Fruit fly (Drosophila melanogaster) whole organism, wandering third instar larva: Measurements from ENCODE around the gene CG4287.

Experiments used
- Abd-B ChIP-seq: fragments of >200 bp; optimal IDR thresholded peaks from 2 replicates; lab custom pipeline; 2017; ENCODE audit warnings: missing biosample characterization, missing genetic modification characterization
- CrebA ChIP-seq: fragments of 200-800 bp; sonication (Bioruptor generic); optimal IDR thresholded peaks from 2 replicates; lab custom pipeline; 2016; ENCODE audit warnings: missing biosample characterization, mild to moderate bottlenecking, missing genetic modification characterization, borderline replicate concordance
- Dfd ChIP-seq: fragments of >200 bp; optimal IDR thresholded peaks from 2 replicates; lab custom pipeline; 2017; ENCODE audit warnings: missing biosample characterization, missing genetic modification characterization
- Dif ChIP-seq: fragments of 200-275, 200-300 bp; sonication (Bioruptor generic); optimal IDR thresholded peaks from 2 replicates; lab custom pipeline; 2018; ENCODE audit warnings: missing biosample characterization, missing genetic modification characterization; ENCODE audit not compliant: partially characterized antibody
- GATAd ChIP-seq: sonication (Bioruptor generic); optimal IDR thresholded peaks from 2 replicates; lab custom pipeline; 2016; ENCODE audit warnings: missing biosample characterization, missing genetic modification characterization
- HLH106 ChIP-seq: fragments of 200-800 bp; optimal IDR thresholded peaks from 3 replicates; lab custom pipeline; 2019; ENCODE audit warnings: missing biosample characterization, mild to moderate bottlenecking, missing genetic modification characterization, moderate library complexity
- Hnf4 ChIP-seq: fragments of 200-800 bp; sonication (Bioruptor generic); optimal IDR thresholded peaks from 2 replicates; lab custom pipeline; 2016; ENCODE audit warnings: missing biosample characterization, mild to moderate bottlenecking, missing genetic modification characterization
- Hr83 ChIP-seq: fragments of 200-300 bp; sonication (Bioruptor generic); optimal IDR thresholded peaks from 2 replicates; lab custom pipeline; 2016; ENCODE audit warnings: missing biosample characterization, mild to moderate bottlenecking, missing genetic modification characterization, moderate library complexity; ENCODE audit not compliant: poor library complexity, severe bottlenecking
- Jra ChIP-seq: sonication (Bioruptor generic); optimal IDR thresholded peaks from 2 replicates; lab custom pipeline; 2016; ENCODE audit warnings: missing biosample characterization, missing genetic modification characterization
- Mio ChIP-seq: sonication (Bioruptor generic); optimal IDR thresholded peaks from 2 replicates; lab custom pipeline; 2016; ENCODE audit warnings: missing biosample characterization, missing genetic modification characterization
- Myc ChIP-seq: fragments of >200 bp; optimal IDR thresholded peaks from 2 replicates; lab custom pipeline; 2017
- OdsH ChIP-seq: fragments of 200-800 bp; sonication (Bioruptor generic); optimal IDR thresholded peaks from 2 replicates; lab custom pipeline; 2016; ENCODE audit warnings: missing biosample characterization, mild to moderate bottlenecking, missing genetic modification characterization
- Rel ChIP-seq, 2 experiments: fragments of 200-800 bp; sonication (Bioruptor generic) in 1 of 2; optimal IDR thresholded peaks; 2 replicates in 1 of 2; 3 replicates in 1 of 2; lab custom pipeline; 2016 to 2019; ENCODE audit warnings: mild to moderate bottlenecking in 2 of 2, missing biosample characterization in 2 of 2, missing genetic modification characterization in 2 of 2, moderate library complexity in 1 of 2
- Sp1 ChIP-seq: fragments of 200-800 bp; sonication (Bioruptor generic); optimal IDR thresholded peaks from 3 replicates; lab custom pipeline; 2019; ENCODE audit warnings: missing biosample characterization, mild to moderate bottlenecking, missing genetic modification characterization, moderate library complexity
- br ChIP-seq: fragments of 200-800 bp; sonication (Bioruptor generic); optimal IDR thresholded peaks from 2 replicates; lab custom pipeline; 2016; ENCODE audit warnings: missing biosample characterization, missing genetic modification characterization
- brk ChIP-seq: fragments of 200-800 bp; sonication (Bioruptor generic); optimal IDR thresholded peaks from 2 replicates; lab custom pipeline; 2016; ENCODE audit warnings: missing biosample characterization, mild to moderate bottlenecking, missing genetic modification characterization
- dl ChIP-seq, 2 experiments: fragments of 175-275, 200-275 bp in 1 of 2; fragments of 200-275 bp in 1 of 2; sonication (Bioruptor generic); optimal IDR thresholded peaks; lab custom pipeline; 2018; ENCODE audit warnings: mild to moderate bottlenecking in 2 of 2, missing biosample characterization in 2 of 2, missing genetic modification characterization in 2 of 2, moderate library complexity in 2 of 2; ENCODE audit not compliant: partially characterized antibody in 2 of 2, insufficient read depth in 1 of 2
- dsf ChIP-seq: sonication (Bioruptor generic); optimal IDR thresholded peaks from 2 replicates; lab custom pipeline; 2016; ENCODE audit warnings: missing biosample characterization, missing genetic modification characterization, borderline replicate concordance
- ey ChIP-seq: fragments of 200-800 bp; sonication (Bioruptor generic); optimal IDR thresholded peaks from 2 replicates; lab custom pipeline; 2016; ENCODE audit warnings: missing biosample characterization, missing genetic modification characterization
- foxo ChIP-seq, 2 experiments: fragments of 200-800 bp; sonication (Bioruptor generic); optimal IDR thresholded peaks; 2 replicates in 1 of 2; 3 replicates in 1 of 2; lab custom pipeline; 2016 to 2017; ENCODE audit warnings: missing biosample characterization in 2 of 2, missing genetic modification characterization in 2 of 2
- fru ChIP-seq: fragments of 200-800 bp; sonication (Bioruptor generic); optimal IDR thresholded peaks from 3 replicates; lab custom pipeline; 2016; ENCODE audit warnings: missing biosample characterization, mild to moderate bottlenecking, missing genetic modification characterization
- h ChIP-seq: fragments of 200-800 bp; sonication (Bioruptor generic); optimal IDR thresholded peaks from 3 replicates; lab custom pipeline; 2016; ENCODE audit warnings: missing biosample characterization, mild to moderate bottlenecking, missing genetic modification characterization
- lola ChIP-seq: fragments of >200 bp; optimal IDR thresholded peaks from 2 replicates; lab custom pipeline; 2017; ENCODE audit warnings: missing biosample characterization, missing genetic modification characterization
- pan ChIP-seq: fragments of >200 bp; optimal IDR thresholded peaks from 2 replicates; lab custom pipeline; 2017
- rgr ChIP-seq: fragments of 200-800 bp; sonication (Bioruptor generic); optimal IDR thresholded peaks from 3 replicates; lab custom pipeline; 2016; ENCODE audit warnings: missing biosample characterization, mild to moderate bottlenecking, missing genetic modification characterization
- sage ChIP-seq: fragments of 200-800 bp; sonication (Bioruptor generic); optimal IDR thresholded peaks from 2 replicates; lab custom pipeline; 2016; ENCODE audit warnings: missing biosample characterization, mild to moderate bottlenecking, missing genetic modification characterization
- sv ChIP-seq: fragments of 200-800 bp; sonication (Bioruptor generic); optimal IDR thresholded peaks from 3 replicates; lab custom pipeline; 2016; ENCODE audit warnings: missing biosample characterization, missing genetic modification characterization
- usp ChIP-seq: fragments of >200 bp; optimal IDR thresholded peaks from 2 replicates; lab custom pipeline; 2017; ENCODE audit warnings: missing biosample characterization, missing genetic modification characterization
- woc ChIP-seq: sonication (Bioruptor generic); optimal IDR thresholded peaks from 2 replicates; lab custom pipeline; 2016; ENCODE audit warnings: missing biosample characterization, mild to moderate bottlenecking, missing genetic modification characterization

CG4287 gene

DNA sequence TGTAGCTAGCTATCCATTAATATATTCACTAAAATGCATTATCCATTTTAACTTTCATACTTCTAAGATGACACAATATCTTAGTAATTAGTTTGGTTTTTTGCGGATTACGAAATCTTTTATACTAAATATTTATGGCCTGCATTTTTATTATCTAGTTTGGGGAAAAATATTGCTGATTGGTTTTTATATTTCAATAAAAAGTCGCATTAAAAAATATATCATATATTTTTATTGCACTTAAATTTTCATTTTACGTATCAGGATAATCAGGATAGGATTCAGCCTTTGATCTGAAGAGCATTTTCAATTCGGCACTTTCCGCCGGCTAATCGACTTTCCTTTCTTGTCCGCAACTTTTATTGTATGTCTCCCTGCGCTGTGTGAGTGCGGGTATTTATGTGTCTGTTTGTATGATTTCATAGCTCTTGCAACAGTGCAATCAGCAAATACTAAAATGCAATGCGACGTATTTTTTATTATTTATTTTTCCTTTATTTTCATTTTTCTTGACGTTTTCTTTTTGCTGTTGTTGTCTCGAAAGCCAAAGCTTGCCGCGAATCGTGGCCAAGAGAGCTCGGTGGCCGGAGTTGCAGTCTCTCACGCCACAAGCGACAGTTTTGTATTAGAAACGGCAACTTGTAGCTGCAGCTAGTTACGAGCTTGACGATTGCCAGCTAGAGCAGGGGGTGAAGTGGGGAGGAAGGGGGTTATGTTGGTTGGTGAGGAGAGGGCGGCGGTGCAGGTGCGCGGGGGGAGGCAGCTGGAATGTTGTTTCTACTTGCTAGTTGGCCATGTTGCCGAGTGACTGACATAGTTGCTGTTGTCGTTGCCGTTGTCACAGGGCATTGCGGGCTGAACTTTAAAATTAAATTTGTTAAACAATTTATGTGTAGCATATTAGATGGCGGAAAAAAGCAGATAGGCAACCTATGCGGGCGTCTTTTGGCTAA lies 40.8 kb downstream of the CG4287 start:
- TF ChIP-seq Dfd (no peak), brk (GFP tag; lab: Kevin White, UChicago) (no peak), usp (GFP tag; lab: Kevin White, UChicago) (no peak), Dif (GFP tag; lab: Kevin White, UChicago) (no peak), lola (GFP tag; lab: Kevin White, UChicago) (no peak), Rel (GFP tag; optimal IDR thresholded peaks at IDR 0.05; lab: Kevin White, UChicago) (no peak), Rel (tag; optimal IDR thresholded peaks at IDR 0.05; lab: Kevin White, UChicago) (no peak), dl (GFP tag; optimal IDR thresholded peaks at IDR 0.05; lab: Kevin White, UChicago; ENCODE audit: insufficient read depth in 1 of 2, partially characterized antibody in 2 of 2) (no peak), HLH106 (no peak), ey (GFP tag; lab: Kevin White, UChicago) (no peak), woc (GFP tag; lab: Kevin White, UChicago) (no peak), Mio (GFP tag; lab: Kevin White, UChicago) (no peak), Hr83 (GFP tag; lab: Kevin White, UChicago) (no peak), br (no peak), Hnf4 (GFP tag; lab: Kevin White, UChicago) (no peak), fru (GFP tag; lab: Kevin White, UChicago) (no peak), sage (GFP tag; lab: Kevin White, UChicago) (no peak)

DNA sequence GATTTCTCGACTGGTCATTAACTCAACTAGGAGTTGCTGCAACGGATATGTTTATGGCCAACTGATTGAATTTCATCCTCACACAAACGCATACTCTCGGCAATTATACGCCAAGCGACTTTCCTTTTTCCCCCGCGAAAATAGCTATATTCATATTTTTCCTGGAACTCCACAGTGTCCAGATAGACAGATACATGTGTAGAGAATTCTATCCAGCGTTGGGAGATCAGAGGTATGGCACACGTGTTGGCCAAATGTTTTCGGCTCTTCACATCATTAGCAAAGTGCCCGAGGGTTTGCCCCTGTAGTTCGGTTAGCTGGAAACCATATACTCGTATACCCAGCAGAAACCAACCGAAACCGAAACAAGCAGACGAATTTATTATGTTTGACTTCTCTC lies 41.9 kb downstream of the CG4287 start:
- TF ChIP-seq sv (GFP tag; lab: Kevin White, UChicago) (no peak), Dfd (no peak), fru (GFP tag; lab: Kevin White, UChicago) (no peak), Sp1 (GFP tag; lab: Kevin White, UChicago) (no peak)

dm6 chr3R:15920751-15921156 lies 42.9 kb downstream of the CG4287 start, which contains the start of gene Fbxl7:
Fbxl7 (plus strand) TSS chr3R:15920898.
- TF ChIP-seq Hr83 (GFP tag; lab: Kevin White, UChicago) (peak; percentile 78), fru (GFP tag; lab: Kevin White, UChicago) (peak; percentile 15), CrebA (peak; percentile 2), HLH106 (no peak), h (peak; percentile 48), lola (GFP tag; lab: Kevin White, UChicago) (no peak), Myc (no peak), Dfd (peak; percentile 34), OdsH (GFP tag; lab: Kevin White, UChicago) (no peak), rgr (GFP tag; lab: Kevin White, UChicago) (peak; percentile 8), woc (GFP tag; lab: Kevin White, UChicago) (no peak), dl (GFP tag; optimal IDR thresholded peaks at IDR 0.05; lab: Kevin White, UChicago; ENCODE audit: insufficient read depth in 1 of 2, partially characterized antibody in 2 of 2) (peak; percentile 55 to 72), Rel (GFP tag; optimal IDR thresholded peaks at IDR 0.05; lab: Kevin White, UChicago) (no peak), Rel (tag; optimal IDR thresholded peaks at IDR 0.05; lab: Kevin White, UChicago) (peak; percentile 11), Dif (GFP tag; lab: Kevin White, UChicago) (peak; percentile 46), Jra (GFP tag; lab: Kevin White, UChicago) (peak; percentile 56), foxo (GFP tag; optimal IDR thresholded peaks at IDR 0.05; lab: Kevin White, UChicago) (peak in 1 of 2 experiments; percentile 8)

DNA sequence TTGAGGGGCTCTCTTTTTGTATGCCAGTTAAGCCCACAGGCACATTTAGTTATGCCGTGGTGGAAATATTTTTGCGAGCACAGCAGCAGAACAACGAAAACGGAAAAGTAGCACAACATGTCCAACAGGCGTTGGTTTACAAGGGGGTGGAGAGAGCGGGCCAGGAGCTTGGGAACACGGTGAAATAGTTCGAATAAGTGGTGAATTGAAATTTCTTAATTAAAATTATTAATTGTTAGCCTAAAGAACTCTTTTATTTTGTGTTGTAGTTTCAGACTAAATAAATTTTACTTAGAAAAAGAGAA lies 43.5 kb downstream of the CG4287 start:
- TF ChIP-seq Abd-B (GFP tag; lab: Kevin White, UChicago) (no peak), Hr83 (GFP tag; lab: Kevin White, UChicago) (no peak), CrebA (no peak), usp (GFP tag; lab: Kevin White, UChicago) (no peak), Rel (GFP tag; optimal IDR thresholded peaks at IDR 0.05; lab: Kevin White, UChicago) (no peak), Rel (tag; optimal IDR thresholded peaks at IDR 0.05; lab: Kevin White, UChicago) (no peak), pan (no peak), GATAd (GFP tag; lab: Kevin White, UChicago) (no peak), lola (GFP tag; lab: Kevin White, UChicago) (no peak), dl (GFP tag; optimal IDR thresholded peaks at IDR 0.05; lab: Kevin White, UChicago; ENCODE audit: insufficient read depth in 1 of 2, partially characterized antibody in 2 of 2) (no peak), Dfd (no peak), dsf (GFP tag; lab: Kevin White, UChicago) (no peak)
- TF ChIP-seq, all 38 proteins: peak for 0
